Worm (Caenorhabditis elegans): ENCODE data around the gene kbp-1.

DNA sequence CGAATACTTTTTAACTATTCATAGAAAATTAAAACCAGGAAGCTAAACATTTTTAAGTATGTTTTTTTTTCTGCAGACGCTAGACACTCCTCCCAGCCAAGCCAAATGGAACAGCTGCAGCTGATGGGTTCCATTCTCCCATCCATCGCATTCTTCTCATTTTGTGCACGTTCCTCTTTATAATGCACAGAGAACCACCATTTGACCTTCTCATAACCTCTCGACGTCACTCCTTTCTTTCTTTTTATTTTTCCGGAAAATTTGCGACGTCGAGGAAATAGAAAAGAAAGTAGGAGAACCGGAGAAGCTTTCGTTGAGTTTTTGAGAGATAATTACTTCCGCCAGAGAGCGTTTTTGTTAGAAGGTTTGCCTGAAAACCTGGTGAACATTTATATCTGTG, 2.2 kb downstream of the kbp-1 start:
- no peak for TF ChIP-seq blmp-1 (tag; optimal IDR thresholded peaks at IDR 0.05)
- TF ChIP-seq lin-13 (tag; optimal IDR thresholded peaks at IDR 0.05) = no peak
- TF ChIP-seq unc-39 (tag; optimal IDR thresholded peaks at IDR 0.05) = no peak
- no peak for TF ChIP-seq ztf-11 (tag; optimal IDR thresholded peaks at IDR 0.05)

All from whole organism, mixed stage, embryonic.